Fruit fly (Drosophila melanogaster) whole organism, embryonic: Measurements from ENCODE around the gene CG7557.

Experiments used
- BEAF-32 ChIP-seq: fragments of 200-800 bp; sonication (Bioruptor generic); optimal IDR thresholded peaks from 3 replicates; lab custom pipeline; 2017; ENCODE audit warnings: missing biosample characterization, missing genetic modification characterization, mild to moderate bottlenecking, moderate library complexity, missing genetic modification reagents
- Bgb ChIP-seq: fragments of 200-800 bp; sonication (Bioruptor generic); IDR thresholded peaks from 2 replicates; pipeline ENCODE4 v1.3.6; 2022; ENCODE audit warnings: missing biosample characterization, missing genetic modification characterization; ENCODE audit not compliant: partially characterized antibody
- CG10267 ChIP-seq: fragments of 200-800 bp; sonication (Bioruptor generic); optimal IDR thresholded peaks from 2 replicates; lab custom pipeline; 2018; ENCODE audit warnings: missing biosample characterization, mild to moderate bottlenecking, missing genetic modification characterization, moderate library complexity
- CG10565 ChIP-seq: fragments of 200-800 bp; sonication (Bioruptor generic); optimal IDR thresholded peaks from 3 replicates; lab custom pipeline; 2016; ENCODE audit warnings: missing biosample characterization, mild to moderate bottlenecking, missing genetic modification characterization
- CG11398 ChIP-seq: fragments of 200-800 bp; sonication (Bioruptor generic); optimal IDR thresholded peaks from 2 replicates; lab custom pipeline; 2016; ENCODE audit warnings: missing biosample characterization, missing genetic modification characterization
- CG11723 ChIP-seq: fragments of 200-800 bp; sonication (Bioruptor generic); optimal IDR thresholded peaks from 2 replicates; lab custom pipeline; 2017; ENCODE audit warnings: missing biosample characterization, mild to moderate bottlenecking, missing genetic modification characterization
- CG13287 ChIP-seq: fragments of 200-800 bp; sonication (Bioruptor generic); IDR thresholded peaks from 2 replicates; pipeline ENCODE4 v1.3.6; 2022; ENCODE audit warnings: missing biosample characterization, missing genetic modification characterization; ENCODE audit not compliant: partially characterized antibody
- CG14050 ChIP-seq: fragments of 200-800 bp; sonication (Bioruptor generic); IDR thresholded peaks from 3 replicates; pipeline ENCODE4 v1.3.6; 2022; ENCODE audit warnings: missing biosample characterization, missing genetic modification characterization
- CG15479 ChIP-seq: fragments of 200-800 bp; sonication (Bioruptor generic); optimal IDR thresholded peaks from 3 replicates; lab custom pipeline; 2019; ENCODE audit warnings: missing biosample characterization, mild to moderate bottlenecking, missing genetic modification characterization, moderate library complexity
- CG1603 ChIP-seq: fragments of 200-800 bp; sonication (Bioruptor generic); optimal IDR thresholded peaks from 2 replicates; lab custom pipeline; 2019; ENCODE audit warnings: missing biosample characterization, mild to moderate bottlenecking, missing genetic modification characterization, moderate library complexity
- CG18262 ChIP-seq: fragments of 200-800 bp; optimal IDR thresholded peaks from 3 replicates; lab custom pipeline; 2019; ENCODE audit warnings: missing biosample characterization, mild to moderate bottlenecking, missing genetic modification characterization, moderate library complexity
- CG31365 ChIP-seq: fragments of 200-800 bp; sonication (Bioruptor generic); optimal IDR thresholded peaks from 2 replicates; lab custom pipeline; 2018; ENCODE audit warnings: missing biosample characterization, mild to moderate bottlenecking, missing genetic modification characterization
- CG32772 ChIP-seq: fragments of 200-800 bp; sonication (Bioruptor generic); IDR thresholded peaks from 2 replicates; pipeline ENCODE4 v1.3.6; 2022; ENCODE audit warnings: missing biosample characterization, missing genetic modification characterization
- CG4424 ChIP-seq: fragments of 200-800 bp; sonication (Bioruptor generic); optimal IDR thresholded peaks from 3 replicates; lab custom pipeline; 2016; ENCODE audit warnings: missing biosample characterization, missing genetic modification characterization
- CG4854 ChIP-seq: fragments of 200-800 bp; sonication (Bioruptor generic); optimal IDR thresholded peaks from 2 replicates; lab custom pipeline; 2016; ENCODE audit warnings: missing biosample characterization, missing genetic modification characterization, inconsistent platforms
- CG6175 ChIP-seq: fragments of 200-800 bp; sonication (Bioruptor generic); IDR thresholded peaks from 3 replicates; pipeline ENCODE4 v1.3.6; 2022; ENCODE audit warnings: missing biosample characterization, missing genetic modification characterization
- CG6689 ChIP-seq: fragments of 200-800 bp; sonication (Bioruptor generic); IDR thresholded peaks from 2 replicates; pipeline ENCODE4 v1.3.6; 2022; ENCODE audit warnings: missing biosample characterization, missing genetic modification characterization
- CG8089 ChIP-seq: fragments of 200-800 bp; sonication (Bioruptor generic); optimal IDR thresholded peaks from 3 replicates; lab custom pipeline; 2016; ENCODE audit warnings: missing biosample characterization, missing genetic modification characterization
- CG9932 ChIP-seq: fragments of 200-800 bp; sonication (Bioruptor generic); IDR thresholded peaks from 2 replicates; pipeline ENCODE4 v1.3.6; 2022; ENCODE audit warnings: missing biosample characterization, missing genetic modification characterization
- Dek ChIP-seq: fragments of 200-800 bp; sonication (Bioruptor generic); optimal IDR thresholded peaks from 3 replicates; lab custom pipeline; 2019; ENCODE audit warnings: missing biosample characterization, mild to moderate bottlenecking, missing genetic modification characterization, moderate library complexity
- Doc3 ChIP-seq: fragments of 200-800 bp; sonication (Bioruptor generic); IDR thresholded peaks from 3 replicates; pipeline ENCODE4 v1.3.6; 2022; ENCODE audit warnings: missing biosample characterization, missing genetic modification characterization; ENCODE audit not compliant: partially characterized antibody
- Drgx ChIP-seq: fragments of 200-800 bp; sonication (Bioruptor generic); IDR thresholded peaks from 2 replicates; pipeline ENCODE4 v1.3.6; 2022; ENCODE audit warnings: missing biosample characterization, missing genetic modification characterization
- Elba2 ChIP-seq: fragments of 200-800 bp; sonication (Bioruptor generic); optimal IDR thresholded peaks from 3 replicates; lab custom pipeline; 2016; ENCODE audit warnings: missing biosample characterization, missing genetic modification characterization
- H15 ChIP-seq: fragments of 200-800 bp; sonication (Bioruptor generic); IDR thresholded peaks from 3 replicates; pipeline ENCODE4 v1.3.6; 2022; ENCODE audit warnings: missing biosample characterization, missing genetic modification characterization
- Mes4 ChIP-seq: fragments of 200-800 bp; sonication (Bioruptor generic); optimal IDR thresholded peaks from 2 replicates; lab custom pipeline; 2016; ENCODE audit warnings: missing biosample characterization, missing genetic modification characterization
- Nf-YA ChIP-seq: fragments of 200-800 bp; sonication (Bioruptor generic); IDR thresholded peaks from 2 replicates; pipeline ENCODE4 v1.3.6; 2022; ENCODE audit warnings: missing biosample characterization, missing genetic modification characterization
- Spps ChIP-seq: fragments of 200-800 bp; sonication (Bioruptor generic); optimal IDR thresholded peaks from 2 replicates; lab custom pipeline; 2018; ENCODE audit warnings: missing biosample characterization, mild to moderate bottlenecking, missing genetic modification characterization
- Vsx1 ChIP-seq: fragments of 200-800 bp; sonication (Bioruptor generic); optimal IDR thresholded peaks from 2 replicates; lab custom pipeline; 2017; ENCODE audit warnings: missing biosample characterization, mild to moderate bottlenecking, missing genetic modification characterization, missing genetic modification reagents
- YL-1 ChIP-seq: fragments of 200-800 bp; sonication (Bioruptor generic); optimal IDR thresholded peaks from 3 replicates; lab custom pipeline; 2017; ENCODE audit warnings: missing biosample characterization, mild to moderate bottlenecking, missing genetic modification characterization
- ab ChIP-seq: fragments of 200-800 bp; sonication (Bioruptor generic); optimal IDR thresholded peaks from 2 replicates; lab custom pipeline; 2016; ENCODE audit warnings: missing biosample characterization, missing genetic modification characterization
- ac ChIP-seq: fragments of 200-800 bp; sonication (Bioruptor generic); optimal IDR thresholded peaks from 3 replicates; lab custom pipeline; 2017; ENCODE audit warnings: missing biosample characterization, mild to moderate bottlenecking, missing genetic modification characterization
- chm ChIP-seq: fragments of 200-800 bp; sonication (Bioruptor generic); IDR thresholded peaks from 2 replicates; pipeline ENCODE4 v1.3.6; 2022; ENCODE audit warnings: missing biosample characterization, missing genetic modification characterization
- dm ChIP-seq: fragments of 200-800 bp; sonication (Bioruptor generic); optimal IDR thresholded peaks from 3 replicates; lab custom pipeline; 2016; ENCODE audit warnings: missing biosample characterization, missing genetic modification characterization
- fd64A ChIP-seq: fragments of 200-800 bp; sonication (Bioruptor generic); optimal IDR thresholded peaks from 3 replicates; lab custom pipeline; 2018; ENCODE audit warnings: missing biosample characterization, mild to moderate bottlenecking, missing genetic modification characterization
- fu2 ChIP-seq: fragments of 200-800 bp; sonication (Bioruptor generic); optimal IDR thresholded peaks from 2 replicates; lab custom pipeline; 2016; ENCODE audit warnings: missing biosample characterization, missing genetic modification characterization
- gcm2 ChIP-seq: fragments of 200-800 bp; sonication (Bioruptor generic); optimal IDR thresholded peaks from 2 replicates; lab custom pipeline; 2016; ENCODE audit warnings: missing biosample characterization, missing genetic modification characterization
- gfzf ChIP-seq: fragments of 200-800 bp; sonication (Bioruptor generic); optimal IDR thresholded peaks from 2 replicates; lab custom pipeline; 2016; ENCODE audit warnings: missing biosample characterization, mild to moderate bottlenecking, missing genetic modification characterization, moderate library complexity
- grn ChIP-seq: fragments of 200-800 bp; sonication (Bioruptor generic); optimal IDR thresholded peaks from 3 replicates; lab custom pipeline; 2017; ENCODE audit warnings: missing biosample characterization, missing genetic modification characterization
- ham ChIP-seq: fragments of 200-800 bp; sonication (Bioruptor generic); IDR thresholded peaks from 2 replicates; pipeline ENCODE4 v1.3.6; 2022; ENCODE audit warnings: missing biosample characterization, missing genetic modification characterization
- her ChIP-seq: fragments of 200-800 bp; sonication (Bioruptor generic); optimal IDR thresholded peaks from 2 replicates; lab custom pipeline; 2016; ENCODE audit warnings: missing biosample characterization, missing genetic modification characterization
- inv ChIP-seq: fragments of 200-800 bp; sonication (Bioruptor generic); IDR thresholded peaks from 2 replicates; pipeline ENCODE4 v1.3.6; 2022; ENCODE audit warnings: missing biosample characterization, missing genetic modification characterization; ENCODE audit not compliant: partially characterized antibody
- lov ChIP-seq, 2 experiments: fragments of 200-800 bp in 1 of 2; fragments of >200 bp in 1 of 2; sonication (Bioruptor generic) in 1 of 2; IDR thresholded peaks in 1 of 2; optimal IDR thresholded peaks in 1 of 2; 2 replicates in 1 of 2; 3 replicates in 1 of 2; pipeline versions ENCODE4 v1.3.6 to Lab custom; 2017 to 2022; ENCODE audit warnings: missing biosample characterization in 1 of 2, missing genetic modification characterization in 1 of 2
- mam ChIP-seq: fragments of 200-800 bp; sonication (Bioruptor generic); optimal IDR thresholded peaks from 3 replicates; lab custom pipeline; 2016; ENCODE audit warnings: missing biosample characterization, missing genetic modification characterization
- row ChIP-seq: fragments of 200-800 bp; sonication (Bioruptor generic); IDR thresholded peaks from 3 replicates; pipeline ENCODE4 v1.3.6; 2022; ENCODE audit warnings: missing biosample characterization, missing genetic modification characterization
- sens ChIP-seq: fragments of 200-800 bp; sonication (Bioruptor generic); peaks from one replicate; lab custom pipeline; 2016; ENCODE audit warnings: missing biosample characterization, missing genetic modification characterization
- tna ChIP-seq: fragments of 200-800 bp; sonication (Bioruptor generic); IDR thresholded peaks from 2 replicates; pipeline ENCODE4 v1.3.6; 2022; ENCODE audit warnings: missing biosample characterization, missing genetic modification characterization; ENCODE audit not compliant: partially characterized antibody
- ttk ChIP-seq: fragments of 200-800 bp; sonication (Bioruptor generic); IDR thresholded peaks from 2 replicates; pipeline ENCODE4 v2.1.2; 2022; ENCODE audit warnings: missing biosample characterization, missing genetic modification characterization
- twi ChIP-seq: fragments of 200-800 bp; optimal IDR thresholded peaks from 2 replicates; lab custom pipeline; 2019; ENCODE audit warnings: missing biosample characterization, mild to moderate bottlenecking, missing genetic modification characterization, moderate library complexity
- zfh2 ChIP-seq: fragments of 200-800 bp; sonication (Bioruptor generic); optimal IDR thresholded peaks from 2 replicates; lab custom pipeline; 2016; ENCODE audit warnings: missing biosample characterization, missing genetic modification characterization

The CG7557 gene

dm6 chr3L:11489489-11489888, 44.5 kb downstream of the CG7557 start (continued):
- TF ChIP-seq row (GFP tag; lab: Robert Waterston, UW) (no peak), CG14050 (GFP tag; lab: Robert Waterston, UW) (no peak), CG4424 (GFP tag; lab: Kevin White, UChicago) (no peak), H15 (0 out of 3 replicates have a peak, but pooled peaks have one; percentile 20), chm (GFP tag; lab: Robert Waterston, UW) (peak; percentile 74; the same call in 1 of the 2 replicates), tna (0 out of 2 replicates have a peak, but pooled peaks have one; percentile 26), ttk (GFP tag; lab: Robert Waterston, UW) (no peak), CG8089 (no peak), inv (no peak), YL-1 (no peak), CG9932 (GFP tag; lab: Robert Waterston, UW) (no peak), CG10267 (tag; lab: Kevin White, UChicago) (no peak), her (GFP tag; lab: Kevin White, UChicago) (no peak), twi (tag; lab: Kevin White, UChicago) (no peak), CG15479 (GFP tag; lab: Kevin White, UChicago) (peak; percentile 35), lov (optimal IDR thresholded peaks at IDR 0.05; lab: Kevin White, UChicago) (no peak), lov (GFP tag; IDR thresholded peaks at IDR 0.05; lab: Robert Waterston, UW) (0 out of 3 replicates have a peak, but pooled peaks have one; percentile 66), Bgb (GFP tag; lab: Robert Waterston, UW) (no peak), gfzf (GFP tag; lab: Kevin White, UChicago) (no peak)
- TF ChIP-seq, all 482 proteins: peak for 11

- TF ChIP-seq gcm2 (GFP tag; lab: Kevin White, UChicago) (no peak), ab (no peak), ac (no peak), Nf-YA (GFP tag; lab: Robert Waterston, UW) (no peak), fu2 (GFP tag; lab: Kevin White, UChicago) (no peak), sens (GFP tag; lab: Kevin White, UChicago) (peak; percentile 24), Doc3 (GFP tag; lab: Robert Waterston, UW) (no peak), CG1603 (no peak), Mes4 (GFP tag; lab: Kevin White, UChicago) (no peak), Vsx1 (no peak), CG13287 (GFP tag; lab: Robert Waterston, UW) (no peak), CG6175 (no peak), Elba2 (no peak), grn (GFP tag; lab: Kevin White, UChicago) (peak; percentile 55), Spps (tag; lab: Kevin White, UChicago) (no peak)
Measured at dm6 chr3L:11490539-11490938, 45.6 kb downstream of the CG7557 start.

- TF ChIP-seq tna = no peak
- TF ChIP-seq CG18262 (tag; lab: Kevin White, UChicago) = peak; percentile 66
- peak; percentile 42 for TF ChIP-seq Dek
- no peak for TF ChIP-seq ham (GFP tag; lab: Robert Waterston, UW)
- peak; percentile 65 for TF ChIP-seq mam
- no peak for TF ChIP-seq CG10565
- no peak for TF ChIP-seq BEAF-32 (GFP tag; lab: Kevin White, UChicago)
- TF ChIP-seq CG6689 (GFP tag; lab: Robert Waterston, UW) = peak; percentile 56; the same call in 1 of the 2 replicates
- TF ChIP-seq CG4854 (GFP tag; lab: Kevin White, UChicago) = no peak
- TF ChIP-seq CG32772 = peak; percentile 58; the same call in 1 of the 2 replicates
- TF ChIP-seq zfh2 = peak; percentile 44
- peak; percentile 60 for TF ChIP-seq Drgx (GFP tag; lab: Robert Waterston, UW)
- TF ChIP-seq fd64A = no peak
- TF ChIP-seq CG11398 (GFP tag; lab: Kevin White, UChicago) = no peak
- peak; percentile 16 for TF ChIP-seq CG11723 (GFP tag; lab: Kevin White, UChicago)
- TF ChIP-seq CG31365 = no peak
- no peak for TF ChIP-seq dm (GFP tag; lab: Kevin White, UChicago)
Measured at dm6 chr3L:11491222-11491873, 46.4 kb downstream of the CG7557 start.
